Fruit fly (Drosophila melanogaster): ENCODE results near the gene psd.

The psd gene

DNA sequence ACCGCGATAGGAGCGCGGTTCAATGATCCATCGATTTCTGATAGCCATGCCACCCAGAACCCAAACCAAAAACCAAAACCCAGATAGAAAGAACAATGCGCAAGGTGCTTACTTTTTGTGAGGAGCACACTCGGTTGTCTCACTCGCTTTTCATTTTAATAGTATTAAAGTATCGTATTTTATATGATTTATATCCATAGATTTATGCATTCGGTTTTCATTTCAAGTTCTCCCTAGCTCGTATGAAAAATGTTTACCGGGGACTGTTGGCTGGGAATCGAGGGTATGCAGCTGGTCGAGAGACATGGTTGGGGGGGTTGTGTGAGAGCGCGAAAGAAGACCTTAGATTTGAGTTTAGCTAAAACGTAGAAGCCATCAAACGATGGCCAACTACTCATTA lies 7.3 kb upstream of the psd start (continued):
- peak; percentile 22; the same call in 1 of the 2 replicates for TF ChIP-seq danr (GFP tag; IDR thresholded peaks at IDR 0.05)
- no peak for TF ChIP-seq CG12219 (GFP tag; optimal IDR thresholded peaks at IDR 0.05)
- peak; percentile 26; the same call in 1 of the 2 replicates for TF ChIP-seq HLH3B (GFP tag; IDR thresholded peaks at IDR 0.05)
- peak; percentile 51 for TF ChIP-seq CG10209 (GFP tag; optimal IDR thresholded peaks at IDR 0.05)
- no peak for TF ChIP-seq jigr1 (GFP tag; IDR thresholded peaks at IDR 0.05)
- TF ChIP-seq chn (GFP tag; optimal IDR thresholded peaks at IDR 0.05) = peak; percentile 5
- TF ChIP-seq CG14050 (GFP tag; IDR thresholded peaks at IDR 0.05) = no peak
- no peak for TF ChIP-seq Eip74EF (GFP tag; optimal IDR thresholded peaks at IDR 0.05)
- TF ChIP-seq trem (tag; optimal IDR thresholded peaks at IDR 0.05) = no peak
- TF ChIP-seq CG11398 (GFP tag; optimal IDR thresholded peaks at IDR 0.05) = no peak
- 0 out of 2 replicates have a peak, but pooled peaks have one; percentile 32 for TF ChIP-seq wdn (GFP tag; IDR thresholded peaks at IDR 0.05)
- TF ChIP-seq lab (GFP tag; optimal IDR thresholded peaks at IDR 0.05) = peak; percentile 63
- TF ChIP-seq Mes4 (GFP tag; optimal IDR thresholded peaks at IDR 0.05) = no peak
- TF ChIP-seq CG32532 (GFP tag; IDR thresholded peaks at IDR 0.05) = peak; percentile 51; the same call in 1 of the 2 replicates
- peak; percentile 53 for TF ChIP-seq grau (tag; optimal IDR thresholded peaks at IDR 0.05)
- peak; percentile 34 for TF ChIP-seq D19A (tag; optimal IDR thresholded peaks at IDR 0.05)
- TF ChIP-seq CG12769 (tag; optimal IDR thresholded peaks at IDR 0.05) = peak; percentile 44
- no peak for TF ChIP-seq cato (GFP tag; optimal IDR thresholded peaks at IDR 0.05; ENCODE audit: borderline replicate concordance)
- peak; percentile 65 for TF ChIP-seq Atf6 (GFP tag; IDR thresholded peaks at IDR 0.05)
- no peak; the same call in 1 of the 2 replicates for TF ChIP-seq ara (GFP tag; IDR thresholded peaks at IDR 0.05)
- TF ChIP-seq jing (GFP tag; optimal IDR thresholded peaks at IDR 0.05) = no peak
- peak; percentile 16 for TF ChIP-seq CG16863 (GFP tag; optimal IDR thresholded peaks at IDR 0.05)
- TF ChIP-seq CG4730 (GFP tag; IDR thresholded peaks at IDR 0.05) = 0 out of 2 replicates have a peak, but pooled peaks have one; percentile 10
- TF ChIP-seq Abd-B (GFP tag; optimal IDR thresholded peaks at IDR 0.05) = peak; percentile 27
- 0 out of 3 replicates have a peak, but pooled peaks have one; percentile 45 for TF ChIP-seq otp (GFP tag; IDR thresholded peaks at IDR 0.05)
- peak; percentile 21 for TF ChIP-seq caup (GFP tag; optimal IDR thresholded peaks at IDR 0.05; ENCODE audit: severe bottlenecking)
- TF ChIP-seq CG7839 (tag; optimal IDR thresholded peaks at IDR 0.05) = peak; percentile 43
- 0 out of 2 replicates have a peak, but pooled peaks have one; percentile 43 for TF ChIP-seq Xrp1 (GFP tag; IDR thresholded peaks at IDR 0.05)
- peak; percentile 47 for TF ChIP-seq NfI (GFP tag; optimal IDR thresholded peaks at IDR 0.05)
- peak in 1 of 3 experiments; percentile 6 for TF ChIP-seq lola (GFP tag; optimal IDR thresholded peaks at IDR 0.05)
- peak; percentile 83 for TF ChIP-seq sens (GFP tag)
- peak; percentile 21 for TF ChIP-seq CG7556 (GFP tag; optimal IDR thresholded peaks at IDR 0.05)
- TF ChIP-seq CG2678 (tag; optimal IDR thresholded peaks at IDR 0.05) = peak; percentile 34
- TF ChIP-seq bcd (GFP tag; optimal IDR thresholded peaks at IDR 0.05) = peak; percentile 29

- TF ChIP-seq Lhr (GFP tag; optimal IDR thresholded peaks at IDR 0.05) (no peak), slou (GFP tag; optimal IDR thresholded peaks at IDR 0.05) (no peak), CG2199 (GFP tag; IDR thresholded peaks at IDR 0.05) (no peak), E2f1 (GFP tag; IDR thresholded peaks at IDR 0.05) (no peak), NK7.1 (GFP tag; optimal IDR thresholded peaks at IDR 0.05) (no peak), esg (GFP tag; conservative IDR thresholded peaks at IDR 0.05) (no peak), crol (GFP tag; IDR thresholded peaks at IDR 0.05) (peak; percentile 42; the same call in 1 of the 2 replicates), Hand (GFP tag; optimal IDR thresholded peaks at IDR 0.05) (no peak), vvl (GFP tag; IDR thresholded peaks at IDR 0.05) (peak; percentile 53; the same call in 1 of the 2 replicates), gsb-n (tag; optimal IDR thresholded peaks at IDR 0.05) (peak; percentile 6), Med (GFP tag) (peak; percentile 61), CG31365 (tag; optimal IDR thresholded peaks at IDR 0.05) (no peak), CG2120 (GFP tag; optimal IDR thresholded peaks at IDR 0.05) (no peak), CG12769 (tag; optimal IDR thresholded peaks at IDR 0.05) (peak; percentile 49), sd (tag; optimal IDR thresholded peaks at IDR 0.05) (peak; percentile 55), lov (optimal IDR thresholded peaks at IDR 0.05) (no peak), lov (GFP tag; IDR thresholded peaks at IDR 0.05) (0 out of 3 replicates have a peak, but pooled peaks have one; percentile 14), z (GFP tag; IDR thresholded peaks at IDR 0.05) (peak; percentile 87)
Observed at dm6 chr2L:5971093-5971808, 6.5 kb upstream of the psd start.

Measured in whole organism, embryonic.